Fruit fly (Drosophila melanogaster) whole organism, embryonic: ENCODE data around the gene CG18081.

Experiments
- Aef1 ChIP-seq: fragments of 200-800 bp; sonication (Bioruptor generic); IDR thresholded peaks from 3 replicates; pipeline ENCODE4 v1.3.6; 2022; ENCODE audit warnings: missing biosample characterization, missing genetic modification characterization
- Bteb2 ChIP-seq: fragments of 200-800 bp; sonication (Bioruptor generic); optimal IDR thresholded peaks from 2 replicates; lab custom pipeline; 2016; ENCODE audit warnings: missing biosample characterization, missing genetic modification characterization
- CG10147 ChIP-seq: fragments of 200-800 bp; sonication (Bioruptor generic); optimal IDR thresholded peaks from 2 replicates; lab custom pipeline; 2019; ENCODE audit warnings: missing biosample characterization, mild to moderate bottlenecking, missing genetic modification characterization, moderate library complexity
- CG10209 ChIP-seq: fragments of 200-800 bp; sonication (Bioruptor generic); optimal IDR thresholded peaks from 3 replicates; lab custom pipeline; 2017; ENCODE audit warnings: missing biosample characterization, mild to moderate bottlenecking, missing genetic modification characterization, missing genetic modification reagents
- CG10462 ChIP-seq: fragments of 200-800 bp; sonication (Bioruptor generic); optimal IDR thresholded peaks from 2 replicates; lab custom pipeline; 2016; ENCODE audit warnings: missing biosample characterization, missing genetic modification characterization
- CG11504 ChIP-seq: fragments of 200-800 bp; sonication (Bioruptor generic); optimal IDR thresholded peaks from 3 replicates; lab custom pipeline; 2019; ENCODE audit warnings: missing biosample characterization, mild to moderate bottlenecking, missing genetic modification characterization, moderate library complexity
- CG13296 ChIP-seq: fragments of 200-800 bp; sonication (Bioruptor generic); optimal IDR thresholded peaks from 3 replicates; lab custom pipeline; 2018; ENCODE audit warnings: missing biosample characterization, mild to moderate bottlenecking, missing genetic modification characterization
- CG13775 ChIP-seq: fragments of 200-800 bp; sonication (Bioruptor generic); optimal IDR thresholded peaks from 3 replicates; lab custom pipeline; 2017; ENCODE audit warnings: missing biosample characterization, mild to moderate bottlenecking, missing genetic modification characterization
- CG17385 ChIP-seq: fragments of 200-800 bp; sonication (Bioruptor generic); optimal IDR thresholded peaks from 3 replicates; lab custom pipeline; 2018; ENCODE audit warnings: missing biosample characterization, mild to moderate bottlenecking, missing genetic modification characterization
- CG17802 ChIP-seq: fragments of 200-800 bp; sonication (Bioruptor generic); optimal IDR thresholded peaks from 2 replicates; lab custom pipeline; 2018; ENCODE audit warnings: missing biosample characterization, mild to moderate bottlenecking, missing genetic modification characterization, moderate library complexity
- CG18262 ChIP-seq: fragments of 200-800 bp; optimal IDR thresholded peaks from 3 replicates; lab custom pipeline; 2019; ENCODE audit warnings: missing biosample characterization, mild to moderate bottlenecking, missing genetic modification characterization, moderate library complexity
- CG2712 ChIP-seq: fragments of 200-800 bp; optimal IDR thresholded peaks from 3 replicates; lab custom pipeline; 2019; ENCODE audit warnings: missing biosample characterization, mild to moderate bottlenecking, missing genetic modification characterization, moderate library complexity
- CG30020 ChIP-seq: fragments of 200-800 bp; optimal IDR thresholded peaks from 2 replicates; lab custom pipeline; 2019; ENCODE audit warnings: missing biosample characterization, mild to moderate bottlenecking, missing genetic modification characterization, moderate library complexity
- CG42726 ChIP-seq: fragments of 200-800 bp; sonication (Bioruptor generic); IDR thresholded peaks from 2 replicates; pipeline ENCODE4 v1.3.6; 2022; ENCODE audit warnings: missing biosample characterization, missing genetic modification characterization; ENCODE audit not compliant: partially characterized antibody
- CG4854 ChIP-seq: fragments of 200-800 bp; sonication (Bioruptor generic); optimal IDR thresholded peaks from 2 replicates; lab custom pipeline; 2016; ENCODE audit warnings: missing biosample characterization, missing genetic modification characterization, inconsistent platforms
- D19A ChIP-seq: fragments of 200-800 bp; optimal IDR thresholded peaks from 3 replicates; lab custom pipeline; 2019; ENCODE audit warnings: missing biosample characterization, mild to moderate bottlenecking, missing genetic modification characterization, moderate library complexity
- Gsc ChIP-seq: fragments of 200-800 bp; sonication (Bioruptor generic); IDR thresholded peaks from 2 replicates; pipeline ENCODE4 v1.3.6; 2022; ENCODE audit warnings: missing biosample characterization, missing genetic modification characterization
- H15 ChIP-seq: fragments of 200-800 bp; sonication (Bioruptor generic); IDR thresholded peaks from 3 replicates; pipeline ENCODE4 v1.3.6; 2022; ENCODE audit warnings: missing biosample characterization, missing genetic modification characterization
- HLH54F ChIP-seq: fragments of 200-800 bp; sonication (Bioruptor generic); optimal IDR thresholded peaks from 3 replicates; lab custom pipeline; 2016; ENCODE audit warnings: missing biosample characterization, missing genetic modification characterization
- Kr ChIP-seq: fragments of 200-800 bp; sonication (Bioruptor generic); optimal IDR thresholded peaks from 2 replicates; lab custom pipeline; 2017; ENCODE audit warnings: missing biosample characterization, mild to moderate bottlenecking, missing genetic modification characterization
- Max ChIP-seq: fragments of 200-800 bp; sonication (Bioruptor generic); optimal IDR thresholded peaks from 2 replicates; lab custom pipeline; 2016; ENCODE audit warnings: missing biosample characterization, mild to moderate bottlenecking, missing genetic modification characterization
- Nf-YA ChIP-seq: fragments of 200-800 bp; sonication (Bioruptor generic); IDR thresholded peaks from 2 replicates; pipeline ENCODE4 v1.3.6; 2022; ENCODE audit warnings: missing biosample characterization, missing genetic modification characterization
- Scr ChIP-seq: fragments of 200-800 bp; sonication (Bioruptor generic); IDR thresholded peaks from 2 replicates; pipeline ENCODE4 v1.3.6; 2022; ENCODE audit warnings: missing biosample characterization, missing genetic modification characterization; ENCODE audit not compliant: partially characterized antibody
- Ssrp ChIP-seq: fragments of 200-800 bp; sonication (Bioruptor generic); optimal IDR thresholded peaks from 2 replicates; lab custom pipeline; 2018; ENCODE audit warnings: missing biosample characterization, mild to moderate bottlenecking, missing genetic modification characterization, moderate library complexity
- YL-1 ChIP-seq: fragments of 200-800 bp; sonication (Bioruptor generic); optimal IDR thresholded peaks from 3 replicates; lab custom pipeline; 2017; ENCODE audit warnings: missing biosample characterization, mild to moderate bottlenecking, missing genetic modification characterization
- amos ChIP-seq: fragments of 200-800 bp; sonication (Bioruptor generic); IDR thresholded peaks from 2 replicates; pipeline ENCODE4 v1.3.6; 2022; ENCODE audit warnings: missing biosample characterization, missing genetic modification characterization; ENCODE audit not compliant: partially characterized antibody
- ase ChIP-seq: fragments of 200-800 bp; sonication (Bioruptor generic); IDR thresholded peaks from 3 replicates; pipeline ENCODE4 v1.3.6; 2022; ENCODE audit warnings: missing biosample characterization, missing genetic modification characterization
- cad ChIP-seq: fragments of >200 bp; optimal IDR thresholded peaks from 2 replicates; lab custom pipeline; 2017; ENCODE audit warnings: missing biosample characterization, missing genetic modification characterization
- dmrt11E ChIP-seq: fragments of 200-800 bp; sonication (Bioruptor generic); optimal IDR thresholded peaks from 3 replicates; lab custom pipeline; 2018; ENCODE audit warnings: missing biosample characterization, mild to moderate bottlenecking, missing genetic modification characterization, moderate library complexity
- dmrt99B ChIP-seq: fragments of 200-800 bp; sonication (Bioruptor generic); optimal IDR thresholded peaks from 2 replicates; lab custom pipeline; 2018; ENCODE audit warnings: missing biosample characterization, mild to moderate bottlenecking, missing genetic modification characterization, moderate library complexity
- eve ChIP-seq, 2 experiments: fragments of >200 bp; optimal IDR thresholded peaks; 2 replicates each; lab custom pipeline; 2017; ENCODE audit warnings: missing biosample characterization in 2 of 2, missing genetic modification characterization in 2 of 2
- fd3F ChIP-seq: fragments of 200-800 bp; sonication (Bioruptor generic); optimal IDR thresholded peaks from 2 replicates; lab custom pipeline; 2018; ENCODE audit warnings: missing biosample characterization, mild to moderate bottlenecking, missing genetic modification characterization, moderate library complexity
- grau ChIP-seq: fragments of 200-800 bp; optimal IDR thresholded peaks from 3 replicates; lab custom pipeline; 2019; ENCODE audit warnings: missing biosample characterization, mild to moderate bottlenecking, missing genetic modification characterization, moderate library complexity
- grn ChIP-seq: fragments of 200-800 bp; sonication (Bioruptor generic); optimal IDR thresholded peaks from 3 replicates; lab custom pipeline; 2017; ENCODE audit warnings: missing biosample characterization, missing genetic modification characterization
- gsb-n ChIP-seq: fragments of 200-800 bp; sonication (Bioruptor generic); optimal IDR thresholded peaks from 3 replicates; lab custom pipeline; 2018; ENCODE audit warnings: missing biosample characterization, mild to moderate bottlenecking, missing genetic modification characterization
- her ChIP-seq: fragments of 200-800 bp; sonication (Bioruptor generic); optimal IDR thresholded peaks from 2 replicates; lab custom pipeline; 2016; ENCODE audit warnings: missing biosample characterization, missing genetic modification characterization
- jing ChIP-seq: fragments of 200-800 bp; sonication (Bioruptor generic); optimal IDR thresholded peaks from 2 replicates; lab custom pipeline; 2018; ENCODE audit warnings: missing biosample characterization, mild to moderate bottlenecking, missing genetic modification characterization
- jumu ChIP-seq: fragments of 200-800 bp; sonication (Bioruptor generic); optimal IDR thresholded peaks from 3 replicates; lab custom pipeline; 2016; ENCODE audit warnings: missing biosample characterization, missing genetic modification characterization
- kay ChIP-seq: fragments of 200-800 bp; sonication (Bioruptor generic); optimal IDR thresholded peaks from 2 replicates; lab custom pipeline; 2016; ENCODE audit warnings: missing biosample characterization, missing genetic modification characterization
- kni ChIP-seq: fragments of 200-800 bp; sonication (Bioruptor generic); optimal IDR thresholded peaks from 3 replicates; lab custom pipeline; 2017; ENCODE audit warnings: mild to moderate bottlenecking, missing biosample characterization, missing genetic modification reagents, missing genetic modification characterization
- luna ChIP-seq: fragments of 200-800 bp; sonication (Bioruptor generic); optimal IDR thresholded peaks from 2 replicates; lab custom pipeline; 2016; ENCODE audit warnings: missing biosample characterization, missing genetic modification characterization
- mirr ChIP-seq: fragments of 200-800 bp; sonication (Bioruptor generic); optimal IDR thresholded peaks from 3 replicates; lab custom pipeline; 2018; ENCODE audit warnings: missing biosample characterization, mild to moderate bottlenecking, missing genetic modification characterization
- nerfin-2 ChIP-seq: fragments of 200-800 bp; sonication (Bioruptor generic); IDR thresholded peaks from 2 replicates; pipeline ENCODE4 v1.3.6; 2022; ENCODE audit warnings: missing biosample characterization, missing genetic modification characterization; ENCODE audit not compliant: partially characterized antibody
- pb ChIP-seq: fragments of 200-800 bp; sonication (Bioruptor generic); optimal IDR thresholded peaks from 3 replicates; lab custom pipeline; 2016; ENCODE audit warnings: missing biosample characterization, missing genetic modification characterization
- pho ChIP-seq: fragments of 200-800 bp; sonication (Bioruptor generic); optimal IDR thresholded peaks from 2 replicates; lab custom pipeline; 2016; ENCODE audit warnings: missing biosample characterization, missing genetic modification characterization
- pum ChIP-seq: fragments of 200-800 bp; sonication (Bioruptor generic); optimal IDR thresholded peaks from 2 replicates; lab custom pipeline; 2016; ENCODE audit warnings: missing biosample characterization, missing genetic modification characterization
- sna ChIP-seq: fragments of 200-800 bp; sonication (Bioruptor generic); IDR thresholded peaks from 2 replicates; pipeline ENCODE4 v1.3.6; 2022; ENCODE audit warnings: missing biosample characterization, missing genetic modification characterization; ENCODE audit not compliant: partially characterized antibody
- twi ChIP-seq: fragments of 200-800 bp; optimal IDR thresholded peaks from 2 replicates; lab custom pipeline; 2019; ENCODE audit warnings: missing biosample characterization, mild to moderate bottlenecking, missing genetic modification characterization, moderate library complexity
- zfh2 ChIP-seq: fragments of 200-800 bp; sonication (Bioruptor generic); optimal IDR thresholded peaks from 2 replicates; lab custom pipeline; 2016; ENCODE audit warnings: missing biosample characterization, missing genetic modification characterization

The CG18081 gene

DNA sequence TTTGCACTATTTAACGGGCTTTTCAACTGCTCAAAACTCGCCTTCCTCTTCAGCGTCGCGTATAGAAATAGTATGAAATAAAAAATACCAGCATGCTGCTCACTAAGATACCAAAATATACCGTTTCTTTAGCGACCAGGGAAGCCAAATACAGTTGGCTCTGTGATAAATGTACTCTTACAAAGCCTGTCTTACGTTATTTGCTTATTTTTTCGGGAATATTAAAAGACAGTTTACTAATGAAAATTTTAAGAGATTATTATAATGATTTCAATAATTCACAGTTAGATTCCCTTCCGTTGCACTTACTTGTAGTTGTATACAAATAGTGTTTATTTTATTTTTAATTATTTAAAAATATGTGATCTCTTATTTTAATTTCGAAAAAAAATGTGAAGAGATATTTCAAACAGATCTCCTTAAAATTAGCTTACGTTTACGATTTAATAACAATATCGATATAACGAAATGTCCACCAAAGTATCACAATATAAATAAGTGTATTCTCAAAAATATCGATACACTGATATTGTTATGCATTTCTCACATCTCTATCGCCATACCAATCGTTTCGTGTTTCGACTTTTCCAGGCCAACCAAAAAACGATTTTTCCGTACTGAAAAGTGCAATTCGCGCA lies 8.7 kb downstream of the CG18081 start, which contains the start of the genes DCP2 and dbo (continued):
- TF ChIP-seq kay = no peak
- no peak for TF ChIP-seq YL-1 (GFP tag; lab: Kevin White, UChicago)
- no peak for TF ChIP-seq Max
- no peak for TF ChIP-seq pb
- TF ChIP-seq CG13296 (GFP tag; lab: Kevin White, UChicago) = peak; percentile 75
- peak; percentile 16 for TF ChIP-seq pho (GFP tag; lab: Kevin White, UChicago)
- no peak; the same call in 1 of the 2 replicates for TF ChIP-seq Nf-YA (GFP tag; lab: Robert Waterston, UW)
- TF ChIP-seq cad (GFP tag; lab: Kevin White, UChicago) = no peak
- peak; percentile 74 for TF ChIP-seq nerfin-2 (GFP tag; lab: Robert Waterston, UW)
- no peak for TF ChIP-seq CG17802 (tag; lab: Kevin White, UChicago)
- TF ChIP-seq CG17385 (GFP tag; lab: Kevin White, UChicago) = peak; percentile 56
- TF ChIP-seq CG42726 (GFP tag; lab: Robert Waterston, UW) = peak; percentile 66
- peak; percentile 12 for TF ChIP-seq CG10147 (GFP tag; lab: Kevin White, UChicago)
- TF ChIP-seq sna (GFP tag; lab: Robert Waterston, UW) = peak; percentile 81
- peak; percentile 90 for TF ChIP-seq Scr (GFP tag; lab: Robert Waterston, UW)
- peak; percentile 44 for TF ChIP-seq jumu (GFP tag; lab: Kevin White, UChicago)
- peak; percentile 53; the same call in 2 of the 3 replicates for TF ChIP-seq ase (GFP tag; lab: Robert Waterston, UW)
- TF ChIP-seq jing (GFP tag; lab: Kevin White, UChicago) = no peak
- peak; percentile 69 for TF ChIP-seq CG11504 (tag; lab: Kevin White, UChicago)
- peak; percentile 39 for TF ChIP-seq D19A (tag; lab: Kevin White, UChicago)
- TF ChIP-seq HLH54F = peak; percentile 49
- TF ChIP-seq luna (GFP tag; lab: Kevin White, UChicago) = no peak
- no peak for TF ChIP-seq CG10462
- TF ChIP-seq CG30020 (tag; lab: Kevin White, UChicago) = peak; percentile 69
- TF ChIP-seq CG2712 (tag; lab: Kevin White, UChicago) = peak; percentile 76
- no peak for TF ChIP-seq Gsc
- peak; percentile 65 for TF ChIP-seq CG10209 (GFP tag; lab: Kevin White, UChicago)
- TF ChIP-seq dmrt99B = peak; percentile 67
- TF ChIP-seq zfh2 (GFP tag; lab: Kevin White, UChicago) = peak; percentile 74
- TF ChIP-seq grau (tag; lab: Kevin White, UChicago) = peak; percentile 96
- peak; percentile 5 for TF ChIP-seq mirr (GFP tag; lab: Kevin White, UChicago)
- no peak for TF ChIP-seq kni (GFP tag; lab: Kevin White, UChicago)
- no peak for TF ChIP-seq eve (GFP tag; optimal IDR thresholded peaks at IDR 0.05; lab: Kevin White, UChicago)
- peak; percentile 3 for TF ChIP-seq CG4854 (GFP tag; lab: Kevin White, UChicago)
- TF ChIP-seq CG13775 = peak; percentile 52
- TF ChIP-seq twi = peak; percentile 37
- peak; percentile 89 for TF ChIP-seq amos (GFP tag; lab: Robert Waterston, UW)
- TF ChIP-seq Bteb2 (GFP tag; lab: Kevin White, UChicago) = peak; percentile 4
- TF ChIP-seq Kr (GFP tag; lab: Kevin White, UChicago) = no peak
- peak; percentile 74 for TF ChIP-seq fd3F
- TF ChIP-seq Aef1 (GFP tag; lab: Robert Waterston, UW) = no peak
- peak; percentile 61 for TF ChIP-seq Ssrp
- TF ChIP-seq gsb-n = peak; percentile 17
- TF ChIP-seq dmrt11E (tag; lab: Kevin White, UChicago) = peak; percentile 34
- TF ChIP-seq her (GFP tag; lab: Kevin White, UChicago) = no peak
- TF ChIP-seq CG18262 (tag; lab: Kevin White, UChicago) = peak; percentile 68
- no peak for TF ChIP-seq grn
- peak; percentile 23 for TF ChIP-seq pum
- 0 out of 3 replicates have a peak, but pooled peaks have one; percentile 53 for TF ChIP-seq H15 (GFP tag; lab: Robert Waterston, UW)
